Worm (Caenorhabditis elegans): Measurements from ENCODE around the gene lbp-8.

- no peak for TF ChIP-seq F37B4.10 (GFP tag; IDR thresholded peaks at IDR 0.05)
- no peak for TF ChIP-seq snpc-4 (GFP tag; optimal IDR thresholded peaks at IDR 0.05)
- TF ChIP-seq snpc-4 (tag; optimal IDR thresholded peaks at IDR 0.05) = no peak
Observed at ce11 chrV:13906166-13906565, 15.6 kb downstream of the lbp-8 start, which contains the start of gene stdh-1.
